Fruit fly (Drosophila melanogaster) Kc167 (cell line): ENCODE measurements around the gene PGRP-LA.

ENCODE experiments used
- h ChIP-seq: fragments of >200 bp; optimal IDR thresholded peaks from 3 replicates; lab custom pipeline; 2018; ENCODE audit warnings: missing external identifiers
- psq ChIP-seq: fragments of >200 bp; optimal IDR thresholded peaks from 2 replicates; lab custom pipeline; 2017; ENCODE audit warnings: missing external identifiers
- ttk ChIP-seq: sonication (Bioruptor generic); optimal IDR thresholded peaks from 2 replicates; lab custom pipeline; 2017; ENCODE audit warnings: missing external identifiers

DNA sequence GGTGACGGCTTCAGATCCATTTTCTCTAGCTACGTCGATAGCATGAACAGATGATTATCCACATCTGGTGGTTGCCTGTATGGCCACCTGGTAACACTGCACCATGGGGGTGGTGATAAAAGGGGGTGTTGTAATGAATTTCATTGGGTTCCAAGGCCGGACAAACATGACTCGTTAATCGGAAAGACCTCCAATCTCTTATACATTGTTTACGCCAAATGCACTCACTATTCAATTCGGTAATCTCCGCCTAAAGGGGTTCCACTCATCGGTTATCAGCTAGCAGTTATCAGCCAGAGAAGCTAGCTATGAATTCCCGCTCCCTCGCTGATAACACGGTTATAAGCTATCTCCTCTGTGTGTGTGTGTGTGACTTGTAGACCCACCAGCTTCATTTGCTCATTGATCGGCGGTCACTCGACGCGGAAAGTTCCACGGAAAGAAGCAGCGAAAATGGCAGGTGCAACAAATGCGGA, 26.1 kb downstream of the PGRP-LA start, which contains the start of gene Pdxk:
- TF ChIP-seq h (lab: Kevin White, UChicago): no peak
- no peak for TF ChIP-seq psq (lab: Kevin White, UChicago)
- TF ChIP-seq ttk: no peak
